Worm (Caenorhabditis elegans) whole organism, mixed stage, embryonic: ENCODE measurements around the gene try-13.

ENCODE experiments used
- M03D4.4 ChIP-seq: sonication (generic microtip); optimal IDR thresholded peaks from 2 replicates; lab custom pipeline; 2017; ENCODE audit warnings: mild to moderate bottlenecking, missing genetic modification characterization, missing compliant biosample characterization
- bed-3 ChIP-seq: fragments of 200-800 bp; sonication (Bioruptor generic); optimal IDR thresholded peaks from 3 replicates; lab custom pipeline; 2018; ENCODE audit warnings: mild to moderate bottlenecking, missing genetic modification characterization, moderate library complexity, missing compliant biosample characterization
- ceh-39 ChIP-seq: fragments of 150-350 bp; optimal IDR thresholded peaks from 2 replicates; lab custom pipeline; 2014; ENCODE audit warnings: missing biosample characterization, missing genetic modification characterization
- ceh-43 ChIP-seq: fragments of 200-800 bp; sonication (Bioruptor generic); optimal IDR thresholded peaks from 2 replicates; lab custom pipeline; 2018; ENCODE audit warnings: mild to moderate bottlenecking, missing genetic modification characterization, moderate library complexity, missing compliant biosample characterization
- ces-1 ChIP-seq: fragments of 150-350 bp; optimal IDR thresholded peaks from 2 replicates; lab custom pipeline; 2014; ENCODE audit warnings: missing biosample characterization, missing genetic modification reagents, missing genetic modification characterization
- cnd-1 ChIP-seq: fragments of 200-800 bp; sonication (Bioruptor generic); optimal IDR thresholded peaks from 2 replicates; lab custom pipeline; 2018; ENCODE audit warnings: mild to moderate bottlenecking, missing genetic modification characterization, missing compliant biosample characterization
- drap-1 ChIP-seq: fragments of 200-800 bp; sonication (Bioruptor generic); optimal IDR thresholded peaks from 3 replicates; lab custom pipeline; 2018; ENCODE audit warnings: mild to moderate bottlenecking, missing genetic modification characterization, missing compliant biosample characterization
- elt-1 ChIP-seq: sonication (generic microtip); optimal IDR thresholded peaks from 2 replicates; lab custom pipeline; 2017; ENCODE audit warnings: missing genetic modification characterization, mild to moderate bottlenecking, missing compliant biosample characterization, antibody characterized with exemption, moderate library complexity, borderline replicate concordance; ENCODE audit not compliant: insufficient read depth
- elt-3 ChIP-seq: fragments of 150-350 bp; optimal IDR thresholded peaks from 2 replicates; lab custom pipeline; 2014; ENCODE audit warnings: missing biosample characterization, missing genetic modification characterization
- ham-2 ChIP-seq: fragments of 200-800 bp; sonication (Bioruptor generic); optimal IDR thresholded peaks from 2 replicates; lab custom pipeline; 2018; ENCODE audit warnings: mild to moderate bottlenecking, missing genetic modification characterization, missing compliant biosample characterization
- hlh-1 ChIP-seq: fragments of 150-350 bp; optimal IDR thresholded peaks from 2 replicates; lab custom pipeline; 2014; ENCODE audit warnings: missing biosample characterization, missing genetic modification reagents, missing genetic modification characterization
- lin-32 ChIP-seq: fragments of 200-800 bp; sonication (Bioruptor generic); optimal IDR thresholded peaks from 2 replicates; lab custom pipeline; 2018; ENCODE audit warnings: mild to moderate bottlenecking, missing genetic modification characterization, missing compliant biosample characterization
- lsy-2 ChIP-seq: fragments of 150-350 bp; optimal IDR thresholded peaks from 2 replicates; lab custom pipeline; 2014; ENCODE audit warnings: missing biosample characterization, missing genetic modification characterization
- mls-2 ChIP-seq: sonication (generic microtip); optimal IDR thresholded peaks from 2 replicates; lab custom pipeline; 2016; ENCODE audit warnings: mild to moderate bottlenecking, missing genetic modification characterization, moderate library complexity, missing compliant biosample characterization
- nhr-12 ChIP-seq: fragments of 150-350 bp; optimal IDR thresholded peaks from 2 replicates; lab custom pipeline; 2014; ENCODE audit warnings: missing biosample characterization, missing genetic modification characterization
- nhr-2 ChIP-seq: fragments of 150-350 bp; optimal IDR thresholded peaks from 2 replicates; lab custom pipeline; 2014; ENCODE audit warnings: missing biosample characterization, missing genetic modification characterization
- nhr-28 ChIP-seq: fragments of 150-350 bp; optimal IDR thresholded peaks from 2 replicates; lab custom pipeline; 2014; ENCODE audit warnings: missing biosample characterization, missing genetic modification characterization
- nhr-76 ChIP-seq: sonication (generic microtip); optimal IDR thresholded peaks from 2 replicates; lab custom pipeline; 2017; ENCODE audit warnings: missing biosample characterization, missing genetic modification characterization
- pha-4 ChIP-seq: fragments of 150-350 bp; optimal IDR thresholded peaks from 2 replicates; lab custom pipeline; 2018; ENCODE audit warnings: missing biosample characterization, missing genetic modification reagents, missing genetic modification characterization
- sem-2 ChIP-seq: fragments of 200-800 bp; sonication (Bioruptor generic); optimal IDR thresholded peaks from 2 replicates; lab custom pipeline; 2018; ENCODE audit warnings: mild to moderate bottlenecking, missing genetic modification characterization, missing compliant biosample characterization
- snpc-4 ChIP-seq: fragments of 150-350 bp; optimal IDR thresholded peaks from 2 replicates; lab custom pipeline; 2014; ENCODE audit warnings: missing biosample characterization, missing genetic modification characterization
- sptf-1 ChIP-seq: sonication (generic microtip); optimal IDR thresholded peaks from 2 replicates; lab custom pipeline; 2017; ENCODE audit warnings: mild to moderate bottlenecking, missing genetic modification characterization, moderate library complexity, missing compliant biosample characterization
- tbx-8 ChIP-seq: fragments of 200-800 bp; sonication (Bioruptor generic); optimal IDR thresholded peaks from 2 replicates; lab custom pipeline; 2018; ENCODE audit warnings: mild to moderate bottlenecking, missing genetic modification characterization, moderate library complexity, missing compliant biosample characterization
- unc-120 ChIP-seq: sonication (generic microtip); optimal IDR thresholded peaks from 2 replicates; lab custom pipeline; 2017; ENCODE audit warnings: missing genetic modification characterization, missing compliant biosample characterization; ENCODE audit not compliant: poor library complexity, severe bottlenecking
- unc-39 ChIP-seq: fragments of 150-350 bp; optimal IDR thresholded peaks from 2 replicates; lab custom pipeline; 2014; ENCODE audit warnings: missing biosample characterization, missing genetic modification characterization
- unc-62 ChIP-seq: fragments of 150-350 bp; optimal IDR thresholded peaks from 2 replicates; lab custom pipeline; 2014; ENCODE audit warnings: missing biosample characterization, missing genetic modification reagents, missing genetic modification characterization
- zip-8 ChIP-seq: fragments of 150-350 bp; optimal IDR thresholded peaks from 2 replicates; lab custom pipeline; 2014; ENCODE audit warnings: missing biosample characterization, missing genetic modification characterization
- ztf-11 ChIP-seq: fragments of 150-350 bp; optimal IDR thresholded peaks from 2 replicates; lab custom pipeline; 2014; ENCODE audit warnings: missing biosample characterization, missing genetic modification characterization

Gene try-13

ce11 chrV:7480949-7481348, 41.0 kb downstream of the try-13 start, which contains the start of gene C18B10.6:
Gene C18B10.6 (minus strand): TSS chrV:7481049.
- TF ChIP-seq snpc-4 (no peak), tbx-8 (GFP tag; lab: Kevin White, UChicago) (no peak), sem-2 (no peak), cnd-1 (tag; lab: Kevin White, UChicago) (no peak), sptf-1 (tag; lab: Kevin White, UChicago) (no peak), unc-62 (GFP tag; lab: Kevin White, UChicago) (no peak), ham-2 (GFP tag; lab: Kevin White, UChicago) (no peak), nhr-76 (tag; lab: Kevin White, UChicago) (no peak), nhr-28 (tag; lab: Kevin White, UChicago) (no peak), drap-1 (GFP tag; lab: Kevin White, UChicago) (no peak), lsy-2 (no peak), nhr-12 (tag; lab: Kevin White, UChicago) (no peak)

ce11 chrV:7485000-7485399, 45.1 kb downstream of the try-13 start, which contains the start of gene srbc-8:
Gene srbc-8 (minus strand): TSS chrV:7485100.
- TF ChIP-seq nhr-12 (tag; lab: Kevin White, UChicago) (no peak), mls-2 (tag; lab: Kevin White, UChicago) (no peak), elt-3 (no peak), ceh-39 (no peak), sem-2 (no peak), zip-8 (tag; lab: Kevin White, UChicago) (no peak), pha-4 (tag; lab: Kevin White, UChicago) (no peak), unc-39 (tag; lab: Kevin White, UChicago) (no peak), M03D4.4 (tag; lab: Kevin White, UChicago) (no peak), bed-3 (GFP tag; lab: Kevin White, UChicago) (no peak), hlh-1 (no peak), ceh-43 (GFP tag; lab: Kevin White, UChicago) (no peak), nhr-2 (tag; lab: Kevin White, UChicago) (no peak), lin-32 (GFP tag; lab: Kevin White, UChicago) (no peak), lsy-2 (no peak)
- TF ChIP-seq, all 35 proteins: peak for 0

- TF ChIP-seq lin-32 (GFP tag; lab: Kevin White, UChicago) (no peak), nhr-2 (tag; lab: Kevin White, UChicago) (no peak), ztf-11 (no peak), unc-120 (tag; lab: Kevin White, UChicago) (no peak)
These were observed 47.6 kb downstream of the try-13 start, which contains the start of gene srbc-7 for ce11 chrV:7487518-7487917. Gene srbc-7 (minus strand): TSS chrV:7487618.

ce11 chrV:7490340-7490739, 50.4 kb downstream of the try-13 start, which contains the start of gene srbc-9:
Gene srbc-9 (minus strand): TSS chrV:7490440.
- TF ChIP-seq elt-1 (tag; lab: Kevin White, UChicago) (no peak), ces-1 (GFP tag; lab: Kevin White, UChicago) (no peak), mls-2 (tag; lab: Kevin White, UChicago) (no peak), bed-3 (GFP tag; lab: Kevin White, UChicago) (no peak), hlh-1 (no peak), nhr-76 (tag; lab: Kevin White, UChicago) (no peak)
- TF ChIP-seq, all 35 proteins: peak for 0
